Worm (Caenorhabditis elegans) whole organism, young adult: ENCODE measurements around the gene cblc-1.
A peak's percentile ranks its signal among the peaks of the same experiment; 100 is the strongest.

Experiments used
- B0035.1 ChIP-seq: sonication (generic microtip); optimal IDR thresholded peaks from 2 replicates; lab custom pipeline; 2016; ENCODE audit warnings: missing genetic modification characterization, mild to moderate bottlenecking, missing compliant biosample characterization, missing genotype, missing genetic modification reagents
- F49E8.2 ChIP-seq: sonication (generic microtip); optimal IDR thresholded peaks from 3 replicates; lab custom pipeline; 2017; ENCODE audit warnings: missing genetic modification characterization, mild to moderate bottlenecking, missing compliant biosample characterization, antibody characterized with exemption, moderate library complexity; ENCODE audit not compliant: insufficient read depth
- F57A8.1 ChIP-seq: fragments of 200-800 bp; sonication (Bioruptor generic); optimal IDR thresholded peaks from 2 replicates; lab custom pipeline; 2018; ENCODE audit warnings: mild to moderate bottlenecking, missing genetic modification characterization, moderate library complexity, missing compliant biosample characterization
- F57C9.4 ChIP-seq: sonication (generic microtip); optimal IDR thresholded peaks from 2 replicates; lab custom pipeline; 2017; ENCODE audit warnings: mild to moderate bottlenecking, missing genetic modification characterization, missing compliant biosample characterization
- K11D2.4 ChIP-seq: fragments of 200-800 bp; sonication (Bioruptor generic); IDR thresholded peaks from 2 replicates; pipeline ENCODE4 v1.3.6; 2022; ENCODE audit warnings: missing genetic modification reagents, missing genetic modification characterization, missing compliant biosample characterization
- K12H6.12 ChIP-seq: fragments of 200-800 bp; sonication (Bioruptor generic); optimal IDR thresholded peaks from 2 replicates; lab custom pipeline; 2018; ENCODE audit warnings: mild to moderate bottlenecking, missing genetic modification characterization, missing compliant biosample characterization
- T26A5.8 ChIP-seq: sonication (generic microtip); optimal IDR thresholded peaks from 2 replicates; lab custom pipeline; 2016; ENCODE audit warnings: missing genetic modification characterization, missing compliant biosample characterization
- Y53F4B.3 ChIP-seq: fragments of 200-800 bp; sonication (Bioruptor generic); IDR thresholded peaks from 2 replicates; pipeline ENCODE4 v1.3.6; 2022; ENCODE audit warnings: missing genetic modification reagents, missing genetic modification characterization, missing compliant biosample characterization
- Y53G8AR.9 ChIP-seq: fragments of 200-800 bp; sonication (Bioruptor generic); conservative IDR thresholded peaks from 2 replicates; pipeline ENCODE4 v1.3.6; 2022; ENCODE audit warnings: missing genetic modification reagents, missing genetic modification characterization, missing compliant biosample characterization
- aptf-2 ChIP-seq: fragments of 200-800 bp; sonication (Bioruptor generic); conservative IDR thresholded peaks from 2 replicates; pipeline ENCODE4 v1.3.6; 2022; ENCODE audit warnings: missing genetic modification reagents, missing genetic modification characterization, missing compliant biosample characterization
- bed-1 ChIP-seq: fragments of 200-800 bp; sonication (Bioruptor generic); IDR thresholded peaks from 2 replicates; pipeline ENCODE4 v1.3.6; 2022; ENCODE audit warnings: missing genetic modification reagents, missing genetic modification characterization, missing compliant biosample characterization
- cebp-2 ChIP-seq: fragments of 200-800 bp; sonication (Bioruptor generic); IDR thresholded peaks from 2 replicates; pipeline ENCODE4 v1.3.6; 2022; ENCODE audit warnings: missing genetic modification characterization, missing compliant biosample characterization
- ceh-100 ChIP-seq: fragments of 200-800 bp; sonication (Bioruptor generic); IDR thresholded peaks from 2 replicates; pipeline ENCODE4 v1.3.6; 2022; ENCODE audit warnings: missing genetic modification reagents, missing genetic modification characterization, missing compliant biosample characterization
- ceh-27 ChIP-seq: fragments of 200-800 bp; sonication (Bioruptor generic); optimal IDR thresholded peaks from 2 replicates; lab custom pipeline; 2018; ENCODE audit warnings: mild to moderate bottlenecking, missing genetic modification characterization, moderate library complexity, missing compliant biosample characterization
- chd-7 ChIP-seq: sonication (generic microtip); optimal IDR thresholded peaks from 2 replicates; lab custom pipeline; 2016; ENCODE audit warnings: mild to moderate bottlenecking, missing genetic modification characterization, moderate library complexity, missing compliant biosample characterization
- dpl-1 ChIP-seq: fragments of 150-350 bp; optimal IDR thresholded peaks from 2 replicates; lab custom pipeline; 2014; ENCODE audit warnings: missing biosample characterization, missing genetic modification reagents, missing genetic modification characterization
- fkh-3 ChIP-seq: sonication (generic microtip); optimal IDR thresholded peaks from 2 replicates; lab custom pipeline; 2016; ENCODE audit warnings: mild to moderate bottlenecking, missing genetic modification characterization, missing compliant biosample characterization
- hlh-12 ChIP-seq: sonication (generic microtip); optimal IDR thresholded peaks from 2 replicates; lab custom pipeline; 2016; ENCODE audit warnings: missing genetic modification characterization, missing compliant biosample characterization
- hmg-1.2 ChIP-seq: fragments of 200-800 bp; sonication (Bioruptor generic); IDR thresholded peaks from 2 replicates; pipeline ENCODE4 v1.3.6; 2022; ENCODE audit warnings: missing genetic modification reagents, missing genetic modification characterization, missing compliant biosample characterization
- let-526 ChIP-seq: fragments of 200-800 bp; sonication (Bioruptor generic); IDR thresholded peaks from 2 replicates; pipeline ENCODE4 v1.3.6; 2022; ENCODE audit warnings: missing genetic modification reagents, missing genetic modification characterization, missing compliant biosample characterization
- lin-35 ChIP-seq, 3 experiments: fragments of 150-350 bp in 2 of 3; sonication (generic microtip) in 1 of 3; optimal IDR thresholded peaks; 2 replicates each; lab custom pipeline; 2014 to 2018; ENCODE audit warnings: missing biosample characterization in 3 of 3, missing genetic modification characterization in 3 of 3, missing genetic modification reagents in 3 of 3
- lir-1 ChIP-seq: fragments of 200-800 bp; sonication (Bioruptor generic); conservative IDR thresholded peaks from 2 replicates; pipeline ENCODE4 v1.3.6; 2022; ENCODE audit warnings: missing genetic modification reagents, missing genetic modification characterization, missing compliant biosample characterization
- lsl-1 ChIP-seq: fragments of 200-800 bp; sonication (Bioruptor generic); optimal IDR thresholded peaks from 2 replicates; lab custom pipeline; 2018; ENCODE audit warnings: mild to moderate bottlenecking, missing genetic modification characterization, moderate library complexity, missing compliant biosample characterization
- madf-10 ChIP-seq: sonication (generic microtip); optimal IDR thresholded peaks from 2 replicates; lab custom pipeline; 2016; ENCODE audit warnings: mild to moderate bottlenecking, missing genetic modification characterization, missing compliant biosample characterization
- mcd-1 ChIP-seq: fragments of 200-800 bp; sonication (Bioruptor generic); IDR thresholded peaks from 2 replicates; pipeline ENCODE4 v1.3.6; 2022; ENCODE audit warnings: missing genetic modification reagents, missing genetic modification characterization, missing compliant biosample characterization
- nhr-120 ChIP-seq: fragments of 200-800 bp; sonication (Bioruptor generic); IDR thresholded peaks from 2 replicates; pipeline ENCODE4 v1.3.6; 2022; ENCODE audit warnings: missing genetic modification characterization, missing compliant biosample characterization
- nhr-80 ChIP-seq: sonication (generic microtip); optimal IDR thresholded peaks from 2 replicates; lab custom pipeline; 2016; ENCODE audit warnings: missing genetic modification characterization, missing compliant biosample characterization
- pha-4 ChIP-seq: fragments of 150-350 bp; sonication (generic microtip); optimal IDR thresholded peaks from 2 replicates; lab custom pipeline; 2014; ENCODE audit warnings: missing biosample characterization, missing genetic modification reagents, missing genetic modification characterization
- rpc-1 ChIP-seq, 2 experiments: fragments of 150-350 bp in 1 of 2; sonication (generic microtip) in 1 of 2; optimal IDR thresholded peaks; 2 replicates each; lab custom pipeline; 2014 to 2018; ENCODE audit warnings: missing biosample characterization in 1 of 2, missing genetic modification characterization in 1 of 2, missing genetic modification reagents in 1 of 2, missing genotype in 1 of 2
- snpc-1.1 ChIP-seq: sonication (generic microtip); optimal IDR thresholded peaks from 2 replicates; lab custom pipeline; 2017; ENCODE audit warnings: missing genetic modification characterization, mild to moderate bottlenecking, missing compliant biosample characterization, antibody characterized with exemption, moderate library complexity, missing genotype, missing genetic modification reagents; ENCODE audit not compliant: insufficient read depth
- snpc-4 ChIP-seq, 5 experiments: fragments of 150-350 bp in 1 of 5; sonication (generic microtip) in 4 of 5; optimal IDR thresholded peaks; 2 replicates each; lab custom pipeline; 2014 to 2018; ENCODE audit warnings: missing genetic modification characterization in 5 of 5, missing biosample characterization in 3 of 5, antibody characterized with exemption in 2 of 5, mild to moderate bottlenecking in 2 of 5, missing compliant biosample characterization in 2 of 5, missing genotype in 2 of 5, moderate library complexity in 2 of 5, missing genetic modification reagents in 1 of 5
- sptf-2 ChIP-seq: fragments of 200-800 bp; sonication (Bioruptor generic); optimal IDR thresholded peaks from 2 replicates; lab custom pipeline; 2018; ENCODE audit warnings: mild to moderate bottlenecking, missing genetic modification characterization, missing compliant biosample characterization
- unc-130 ChIP-seq: sonication (generic microtip); optimal IDR thresholded peaks from 2 replicates; lab custom pipeline; 2016; ENCODE audit warnings: missing genetic modification reagents, missing genetic modification characterization, missing compliant biosample characterization
- unc-62 ChIP-seq: fragments of 150-350 bp; optimal IDR thresholded peaks from 2 replicates; lab custom pipeline; 2014; ENCODE audit warnings: missing biosample characterization, missing genetic modification reagents, missing genetic modification characterization
- ztf-25 ChIP-seq: fragments of 200-800 bp; sonication (Bioruptor generic); IDR thresholded peaks from 2 replicates; pipeline ENCODE4 v1.3.6; 2022; ENCODE audit warnings: missing genetic modification reagents, missing genetic modification characterization, missing compliant biosample characterization
- ztf-28 ChIP-seq: fragments of 200-800 bp; sonication (Bioruptor generic); IDR thresholded peaks from 2 replicates; pipeline ENCODE4 v1.3.6; 2022; ENCODE audit warnings: missing genetic modification reagents, missing genetic modification characterization, missing compliant biosample characterization
- ztf-6 ChIP-seq: fragments of 200-800 bp; sonication (Bioruptor generic); IDR thresholded peaks from 2 replicates; pipeline ENCODE4 v1.3.6; 2022; ENCODE audit warnings: missing genetic modification reagents, missing genetic modification characterization, missing compliant biosample characterization

cblc-1 gene

ce11 chrII:4968863-4969262 lies 27.9 kb upstream of the cblc-1 start, which contains the start of gene shc-2:
shc-2 (plus strand) TSS chrII:4969163.
- TF ChIP-seq K11D2.4 (GFP tag; lab: Robert Waterston, UW) (no peak), lir-1 (no peak), nhr-120 (GFP tag; lab: Robert Waterston, UW) (no peak), chd-7 (tag; lab: Kevin White, UChicago) (no peak), cebp-2 (GFP tag; lab: Robert Waterston, UW) (no peak), fkh-3 (no peak), ztf-25 (GFP tag; lab: Robert Waterston, UW) (no peak), unc-62 (GFP tag; lab: Kevin White, UChicago) (no peak), ceh-100 (GFP tag; lab: Robert Waterston, UW) (no peak), dpl-1 (GFP tag; lab: Kevin White, UChicago) (no peak), let-526 (GFP tag; lab: Robert Waterston, UW) (no peak)
- TF ChIP-seq, all 124 proteins: peak for 0

ce11 chrII:4967636-4968035 lies 26.7 kb upstream of the cblc-1 start:
- TF ChIP-seq T26A5.8 (tag; lab: Kevin White, UChicago) (no peak), nhr-80 (tag; lab: Kevin White, UChicago) (peak; percentile 81)
- TF ChIP-seq, all 124 proteins: peak for 1

- TF ChIP-seq Y53G8AR.9 (GFP tag; lab: Robert Waterston, UW) (no peak), madf-10 (tag; lab: Kevin White, UChicago) (no peak)
Observed at ce11 chrII:4966576-4966975, 25.6 kb upstream of the cblc-1 start.

- peak; percentile 45 for TF ChIP-seq nhr-80 (tag; lab: Kevin White, UChicago)
- no peak for TF ChIP-seq F57A8.1 (GFP tag; lab: Kevin White, UChicago)
Observed at ce11 chrII:4960690-4961089, 19.7 kb upstream of the cblc-1 start.

- TF ChIP-seq hlh-12 (tag; lab: Kevin White, UChicago) (no peak), hmg-1.2 (GFP tag; lab: Robert Waterston, UW) (peak; percentile 15; the same call in 1 of the 2 replicates)
Observed at ce11 chrII:4959719-4960118, 18.8 kb upstream of the cblc-1 start, which contains the start of gene ulp-2. ulp-2 (minus strand) TSS chrII:4959876.

- TF ChIP-seq lin-35 (GFP tag; optimal IDR thresholded peaks at IDR 0.05; lab: Kevin White, UChicago) (peak in 1 of 3 experiments; percentile 27), F57C9.4 (tag; lab: Kevin White, UChicago) (no peak), sptf-2 (GFP tag; lab: Kevin White, UChicago) (no peak), ztf-6 (GFP tag; lab: Robert Waterston, UW) (no peak), snpc-4 (GFP tag; optimal IDR thresholded peaks at IDR 0.05; lab: Kevin White, UChicago) (no peak), snpc-4 (tag; optimal IDR thresholded peaks at IDR 0.05; lab: Kevin White, UChicago) (peak in 1 of 4 experiments; percentile 16), nhr-80 (tag; lab: Kevin White, UChicago) (peak; percentile 44), aptf-2 (GFP tag; lab: Robert Waterston, UW) (0 out of 2 replicates have a peak, but pooled peaks have one; percentile 44), dpl-1 (GFP tag; lab: Kevin White, UChicago) (peak; percentile 7), bed-1 (no peak), pha-4 (peak; percentile 13), unc-130 (GFP tag; lab: Kevin White, UChicago) (peak; percentile 9), B0035.1 (no peak), rpc-1 (optimal IDR thresholded peaks at IDR 0.05; lab: Kevin White, UChicago) (peak; percentile 1), rpc-1 (tag; optimal IDR thresholded peaks at IDR 0.05; lab: Kevin White, UChicago) (no peak), Y53F4B.3 (GFP tag; lab: Robert Waterston, UW) (no peak), hmg-1.2 (GFP tag; lab: Robert Waterston, UW) (peak; percentile 5; the same call in 1 of the 2 replicates), ztf-28 (GFP tag; lab: Robert Waterston, UW) (no peak), K12H6.12 (tag; lab: Kevin White, UChicago) (peak; percentile 19), mcd-1 (GFP tag; lab: Robert Waterston, UW) (peak; percentile 64), ceh-27 (GFP tag; lab: Kevin White, UChicago) (peak; percentile 25), snpc-1.1 (tag; lab: Kevin White, UChicago) (no peak), lsl-1 (peak; percentile 30), F49E8.2 (peak; percentile 48), Y53G8AR.9 (GFP tag; lab: Robert Waterston, UW) (peak; percentile 31; the same call in 1 of the 2 replicates)
Observed at ce11 chrII:4955353-4955752, 14.4 kb upstream of the cblc-1 start, which contains the start of gene pbs-3. pbs-3 (minus strand) TSS chrII:4955427.
